Fruit fly (Drosophila melanogaster): ENCODE measurements around the gene Akh.
A peak's percentile ranks its signal among the peaks of the same experiment; 100 is the strongest.

Akh gene

dm6 chr3L:4186659-4187058, 45.4 kb downstream of the Akh start, which contains the start of gene VhaM9.7-c (continued):
- no peak for TF ChIP-seq Eip78C (GFP tag)
- TF ChIP-seq CG11762 (GFP tag; optimal IDR thresholded peaks at IDR 0.05; ENCODE audit: insufficient read depth) = no peak
- TF ChIP-seq CG11294 (GFP tag; IDR thresholded peaks at IDR 0.05) = no peak
- TF ChIP-seq Eip93F (GFP tag; optimal IDR thresholded peaks at IDR 0.05) = no peak
- TF ChIP-seq svp (GFP tag) = no peak
- TF ChIP-seq dsx (GFP tag; optimal IDR thresholded peaks at IDR 0.05; ENCODE audit: poor library complexity, severe bottlenecking) = no peak
- TF ChIP-seq CG32006 (GFP tag; optimal IDR thresholded peaks at IDR 0.05) = no peak
- no peak for TF ChIP-seq CG11902 (GFP tag; optimal IDR thresholded peaks at IDR 0.05)
- TF ChIP-seq CG3919 (GFP tag; optimal IDR thresholded peaks at IDR 0.05) = peak; percentile 41
- no peak for TF ChIP-seq net (GFP tag; optimal IDR thresholded peaks at IDR 0.05)
- no peak for TF ChIP-seq CG8319 (GFP tag; optimal IDR thresholded peaks at IDR 0.05)
- no peak for TF ChIP-seq Ets21C (GFP tag; optimal IDR thresholded peaks at IDR 0.05)
- peak; percentile 39 for TF ChIP-seq Sox102F (GFP tag; optimal IDR thresholded peaks at IDR 0.05)
- TF ChIP-seq spab (GFP tag; optimal IDR thresholded peaks at IDR 0.05) = no peak
- no peak for TF ChIP-seq fd59A (GFP tag; optimal IDR thresholded peaks at IDR 0.05)
- TF ChIP-seq Hr39 (GFP tag; optimal IDR thresholded peaks at IDR 0.05) = no peak
- peak; percentile 1 for TF ChIP-seq CG10669 (GFP tag; optimal IDR thresholded peaks at IDR 0.05)
- TF ChIP-seq Eip75B (GFP tag; optimal IDR thresholded peaks at IDR 0.05) = peak; percentile 7
- no peak for TF ChIP-seq CG9139 (GFP tag; optimal IDR thresholded peaks at IDR 0.05)
- no peak for TF ChIP-seq Gug (GFP tag; IDR thresholded peaks at IDR 0.05)
- no peak for TF ChIP-seq CG3032 (tag; optimal IDR thresholded peaks at IDR 0.05)
- TF ChIP-seq CG8632 (GFP tag; optimal IDR thresholded peaks at IDR 0.05) = no peak

dm6 chr3L:4187930-4188523, 46.8 kb downstream of the Akh start, which contains the start of the genes Teh2 and tipE:
TSS of gene Teh2 (minus strand) at chr3L:4188023.
TSS of gene tipE (plus strand) at chr3L:4188499.
- no peak for TF ChIP-seq fd59A (GFP tag; optimal IDR thresholded peaks at IDR 0.05)
- no peak for TF ChIP-seq ss (GFP tag; optimal IDR thresholded peaks at IDR 0.05)
- no peak for TF ChIP-seq CG6163 (GFP tag; IDR thresholded peaks at IDR 0.05)
- no peak for TF ChIP-seq acj6 (GFP tag; optimal IDR thresholded peaks at IDR 0.05)
- TF ChIP-seq vri (GFP tag; optimal IDR thresholded peaks at IDR 0.05) = no peak
- no peak for TF ChIP-seq CG6808 (GFP tag; optimal IDR thresholded peaks at IDR 0.05)
- TF ChIP-seq esn (GFP tag; optimal IDR thresholded peaks at IDR 0.05) = no peak
- no peak for TF ChIP-seq CG6276 (GFP tag; optimal IDR thresholded peaks at IDR 0.05)
- TF ChIP-seq net (GFP tag; optimal IDR thresholded peaks at IDR 0.05) = no peak
- no peak for TF ChIP-seq CG7368 (GFP tag; optimal IDR thresholded peaks at IDR 0.05)
